Worm (Caenorhabditis elegans): Measurements from ENCODE around the gene F42G4.2.

DNA sequence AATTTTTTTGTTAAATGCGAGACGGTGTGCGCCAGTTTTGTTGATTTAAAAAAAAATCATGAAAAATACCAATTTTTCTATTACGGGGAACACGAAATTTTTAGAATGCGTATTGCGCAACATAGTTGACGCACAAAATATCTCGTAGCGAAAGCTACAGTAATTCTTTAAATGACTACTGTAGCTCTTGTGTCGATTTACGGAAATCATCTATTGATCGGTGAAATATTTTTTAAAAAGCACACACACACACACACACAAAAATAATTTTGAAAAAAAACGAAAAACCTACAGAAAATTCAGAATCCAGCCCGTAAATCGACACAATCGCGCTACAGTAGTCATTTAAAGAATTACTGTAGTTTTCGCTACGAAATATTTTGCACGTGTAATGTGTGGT, 44.1 kb downstream of the F42G4.2 start:
- TF ChIP-seq nhr-237 (tag; optimal IDR thresholded peaks at IDR 0.05) (no peak), pag-3 (tag; optimal IDR thresholded peaks at IDR 0.05; ENCODE audit: borderline replicate concordance, insufficient read depth) (no peak), elt-3 (tag; optimal IDR thresholded peaks at IDR 0.05) (no peak), aha-1 (tag; optimal IDR thresholded peaks at IDR 0.05) (no peak), lin-15B (tag; optimal IDR thresholded peaks at IDR 0.05) (no peak)

Measured in whole organism, L1 larva.